Fruit fly (Drosophila melanogaster): ENCODE measurements around the gene rdx.

The rdx gene

DNA sequence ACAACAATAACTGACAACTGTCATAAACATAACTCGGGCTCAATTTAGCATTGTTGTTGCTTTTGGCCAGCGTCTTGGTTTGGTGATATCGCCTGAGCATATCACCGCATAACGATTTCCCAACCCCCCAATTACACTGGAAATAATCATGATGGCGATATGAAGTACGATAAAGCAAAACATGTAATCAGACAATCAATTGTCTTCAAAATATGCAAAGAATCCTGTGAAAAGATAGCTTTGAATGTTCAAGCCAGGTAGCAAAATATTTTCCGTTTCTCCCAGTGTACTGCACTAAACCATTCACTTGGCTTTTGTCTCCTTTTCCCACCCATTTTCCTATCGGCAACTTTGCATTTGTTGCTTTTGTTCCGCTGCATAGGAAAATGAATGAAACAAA is 32.3 kb downstream of the rdx start (continued):
- TF ChIP-seq CG11456 (GFP tag; IDR thresholded peaks at IDR 0.05) (peak; percentile 66; the same call in 2 of the 3 replicates), CG33557 (GFP tag; optimal IDR thresholded peaks at IDR 0.05) (no peak), CG8359 (GFP tag; optimal IDR thresholded peaks at IDR 0.05; ENCODE audit: borderline replicate concordance) (no peak), CG32772 (GFP tag; IDR thresholded peaks at IDR 0.05) (peak; percentile 75), odd (GFP tag; optimal IDR thresholded peaks at IDR 0.05) (no peak), CG10431 (GFP tag; optimal IDR thresholded peaks at IDR 0.05) (no peak), CG31224 (GFP tag; IDR thresholded peaks at IDR 0.05) (no peak; the same call in 1 of the 2 replicates), CG13424 (tag; optimal IDR thresholded peaks at IDR 0.05) (no peak), onecut (GFP tag; IDR thresholded peaks at IDR 0.05) (peak; percentile 41; the same call in 1 of the 2 replicates), HmgD (GFP tag; optimal IDR thresholded peaks at IDR 0.05) (no peak), CG12744 (GFP tag; optimal IDR thresholded peaks at IDR 0.05) (no peak), CG12155 (GFP tag; optimal IDR thresholded peaks at IDR 0.05) (no peak), CG7357 (GFP tag; IDR thresholded peaks at IDR 0.05) (no peak), lov (optimal IDR thresholded peaks at IDR 0.05) (no peak), lov (GFP tag; IDR thresholded peaks at IDR 0.05) (peak; percentile 68; the same call in 1 of the 3 replicates), her (GFP tag; optimal IDR thresholded peaks at IDR 0.05) (peak; percentile 30), Mrtf (GFP tag; IDR thresholded peaks at IDR 0.05) (0 out of 3 replicates have a peak, but pooled peaks have one; percentile 11), dati (GFP tag; IDR thresholded peaks at IDR 0.05) (no peak), ken (GFP tag; IDR thresholded peaks at IDR 0.05) (peak; percentile 74; the same call in 2 of the 3 replicates), CG30431 (GFP tag; optimal IDR thresholded peaks at IDR 0.05) (no peak), CG4617 (GFP tag; optimal IDR thresholded peaks at IDR 0.05; ENCODE audit: borderline replicate concordance) (no peak), wor (GFP tag; IDR thresholded peaks at IDR 0.05) (no peak), slou (GFP tag; optimal IDR thresholded peaks at IDR 0.05) (no peak), CG16815 (GFP tag; optimal IDR thresholded peaks at IDR 0.05) (no peak), Awh (GFP tag; IDR thresholded peaks at IDR 0.05) (peak; percentile 52), B-H1 (GFP tag; IDR thresholded peaks at IDR 0.05) (peak; percentile 59; the same call in 2 of the 3 replicates), CG3995 (GFP tag; optimal IDR thresholded peaks at IDR 0.05) (no peak), slp2 (GFP tag; optimal IDR thresholded peaks at IDR 0.05) (no peak), Dll (GFP tag; IDR thresholded peaks at IDR 0.05; ENCODE audit: partially characterized antibody) (no peak), CG34422 (GFP tag; IDR thresholded peaks at IDR 0.05) (peak; percentile 69; the same call in 2 of the 3 replicates), so (GFP tag; IDR thresholded peaks at IDR 0.05) (no peak), croc (GFP tag; conservative IDR thresholded peaks at IDR 0.05) (no peak; the same call in 2 of the 3 replicates), CG42726 (GFP tag; IDR thresholded peaks at IDR 0.05; ENCODE audit: partially characterized antibody) (no peak), ash1 (GFP tag; optimal IDR thresholded peaks at IDR 0.05) (no peak), Adf1 (GFP tag; IDR thresholded peaks at IDR 0.05) (no peak), Deaf1 (tag; optimal IDR thresholded peaks at IDR 0.05) (peak; percentile 4), D19B (GFP tag; optimal IDR thresholded peaks at IDR 0.05) (peak; percentile 6), CG15514 (GFP tag; optimal IDR thresholded peaks at IDR 0.05) (no peak), salm (tag; optimal IDR thresholded peaks at IDR 0.05) (peak; percentile 24), Atf6 (GFP tag; IDR thresholded peaks at IDR 0.05) (no peak), H2.0 (GFP tag; IDR thresholded peaks at IDR 0.05) (no peak), Hr39 (optimal IDR thresholded peaks at IDR 0.05) (no peak), CG10209 (GFP tag; optimal IDR thresholded peaks at IDR 0.05) (no peak), trem (tag; optimal IDR thresholded peaks at IDR 0.05) (peak; percentile 4), pnt (GFP tag; optimal IDR thresholded peaks at IDR 0.05) (peak; percentile 51), Neu2 (GFP tag; optimal IDR thresholded peaks at IDR 0.05; ENCODE audit: borderline replicate concordance) (no peak), CG3847 (GFP tag; IDR thresholded peaks at IDR 0.05) (no peak), CG34224 (GFP tag; IDR thresholded peaks at IDR 0.05; ENCODE audit: partially characterized antibody) (no peak), esg (GFP tag; conservative IDR thresholded peaks at IDR 0.05) (peak; percentile 47), CG1603 (tag; optimal IDR thresholded peaks at IDR 0.05) (peak; percentile 82), Ravus (GFP tag; IDR thresholded peaks at IDR 0.05) (no peak), ranshi (GFP tag; IDR thresholded peaks at IDR 0.05) (peak; percentile 68)

Data from whole organism, embryonic.